Worm (Caenorhabditis elegans) whole organism, mixed stage, embryonic: ENCODE data around the gene srx-64.

ENCODE experiments used
- M03D4.4 ChIP-seq: sonication (generic microtip); optimal IDR thresholded peaks from 2 replicates; lab custom pipeline; 2017; ENCODE audit warnings: mild to moderate bottlenecking, missing genetic modification characterization, missing compliant biosample characterization
- bed-3 ChIP-seq: fragments of 200-800 bp; sonication (Bioruptor generic); optimal IDR thresholded peaks from 3 replicates; lab custom pipeline; 2018; ENCODE audit warnings: mild to moderate bottlenecking, missing genetic modification characterization, moderate library complexity, missing compliant biosample characterization
- blmp-1 ChIP-seq: fragments of 150-350 bp; optimal IDR thresholded peaks from 2 replicates; lab custom pipeline; 2014; ENCODE audit warnings: missing biosample characterization, missing genetic modification characterization
- ceh-39 ChIP-seq: fragments of 150-350 bp; optimal IDR thresholded peaks from 2 replicates; lab custom pipeline; 2014; ENCODE audit warnings: missing biosample characterization, missing genetic modification characterization
- ceh-43 ChIP-seq: fragments of 200-800 bp; sonication (Bioruptor generic); optimal IDR thresholded peaks from 2 replicates; lab custom pipeline; 2018; ENCODE audit warnings: mild to moderate bottlenecking, missing genetic modification characterization, moderate library complexity, missing compliant biosample characterization
- ces-1 ChIP-seq: fragments of 150-350 bp; optimal IDR thresholded peaks from 2 replicates; lab custom pipeline; 2014; ENCODE audit warnings: missing biosample characterization, missing genetic modification reagents, missing genetic modification characterization
- cnd-1 ChIP-seq: fragments of 200-800 bp; sonication (Bioruptor generic); optimal IDR thresholded peaks from 2 replicates; lab custom pipeline; 2018; ENCODE audit warnings: mild to moderate bottlenecking, missing genetic modification characterization, missing compliant biosample characterization
- drap-1 ChIP-seq: fragments of 200-800 bp; sonication (Bioruptor generic); optimal IDR thresholded peaks from 3 replicates; lab custom pipeline; 2018; ENCODE audit warnings: mild to moderate bottlenecking, missing genetic modification characterization, missing compliant biosample characterization
- elt-3 ChIP-seq: fragments of 150-350 bp; optimal IDR thresholded peaks from 2 replicates; lab custom pipeline; 2014; ENCODE audit warnings: missing biosample characterization, missing genetic modification characterization
- ham-2 ChIP-seq: fragments of 200-800 bp; sonication (Bioruptor generic); optimal IDR thresholded peaks from 2 replicates; lab custom pipeline; 2018; ENCODE audit warnings: mild to moderate bottlenecking, missing genetic modification characterization, missing compliant biosample characterization
- hlh-1 ChIP-seq: fragments of 150-350 bp; optimal IDR thresholded peaks from 2 replicates; lab custom pipeline; 2014; ENCODE audit warnings: missing biosample characterization, missing genetic modification reagents, missing genetic modification characterization
- lin-13 ChIP-seq: fragments of 150-350 bp; optimal IDR thresholded peaks from 2 replicates; lab custom pipeline; 2014; ENCODE audit warnings: missing biosample characterization, missing genetic modification characterization
- lin-32 ChIP-seq: fragments of 200-800 bp; sonication (Bioruptor generic); optimal IDR thresholded peaks from 2 replicates; lab custom pipeline; 2018; ENCODE audit warnings: mild to moderate bottlenecking, missing genetic modification characterization, missing compliant biosample characterization
- lsy-2 ChIP-seq: fragments of 150-350 bp; optimal IDR thresholded peaks from 2 replicates; lab custom pipeline; 2014; ENCODE audit warnings: missing biosample characterization, missing genetic modification characterization
- mab-5 ChIP-seq: fragments of 150-350 bp; optimal IDR thresholded peaks from 2 replicates; lab custom pipeline; 2014; ENCODE audit warnings: missing biosample characterization, missing genetic modification characterization
- mep-1 ChIP-seq: fragments of 150-350 bp; optimal IDR thresholded peaks from 2 replicates; lab custom pipeline; 2017; ENCODE audit warnings: missing biosample characterization, missing genetic modification reagents, missing genetic modification characterization, inconsistent platforms
- mls-2 ChIP-seq: sonication (generic microtip); optimal IDR thresholded peaks from 2 replicates; lab custom pipeline; 2016; ENCODE audit warnings: mild to moderate bottlenecking, missing genetic modification characterization, moderate library complexity, missing compliant biosample characterization
- nhr-12 ChIP-seq: fragments of 150-350 bp; optimal IDR thresholded peaks from 2 replicates; lab custom pipeline; 2014; ENCODE audit warnings: missing biosample characterization, missing genetic modification characterization
- nhr-2 ChIP-seq: fragments of 150-350 bp; optimal IDR thresholded peaks from 2 replicates; lab custom pipeline; 2014; ENCODE audit warnings: missing biosample characterization, missing genetic modification characterization
- nhr-237 ChIP-seq: fragments of 150-350 bp; optimal IDR thresholded peaks from 2 replicates; lab custom pipeline; 2014; ENCODE audit warnings: missing biosample characterization, missing genetic modification characterization
- nhr-28 ChIP-seq: fragments of 150-350 bp; optimal IDR thresholded peaks from 2 replicates; lab custom pipeline; 2014; ENCODE audit warnings: missing biosample characterization, missing genetic modification characterization
- nhr-76 ChIP-seq: sonication (generic microtip); optimal IDR thresholded peaks from 2 replicates; lab custom pipeline; 2017; ENCODE audit warnings: missing biosample characterization, missing genetic modification characterization
- pha-4 ChIP-seq: fragments of 150-350 bp; optimal IDR thresholded peaks from 2 replicates; lab custom pipeline; 2018; ENCODE audit warnings: missing biosample characterization, missing genetic modification reagents, missing genetic modification characterization
- sem-2 ChIP-seq: fragments of 200-800 bp; sonication (Bioruptor generic); optimal IDR thresholded peaks from 2 replicates; lab custom pipeline; 2018; ENCODE audit warnings: mild to moderate bottlenecking, missing genetic modification characterization, missing compliant biosample characterization
- snpc-4 ChIP-seq: fragments of 150-350 bp; optimal IDR thresholded peaks from 2 replicates; lab custom pipeline; 2014; ENCODE audit warnings: missing biosample characterization, missing genetic modification characterization
- sptf-1 ChIP-seq: sonication (generic microtip); optimal IDR thresholded peaks from 2 replicates; lab custom pipeline; 2017; ENCODE audit warnings: mild to moderate bottlenecking, missing genetic modification characterization, moderate library complexity, missing compliant biosample characterization
- tbx-8 ChIP-seq: fragments of 200-800 bp; sonication (Bioruptor generic); optimal IDR thresholded peaks from 2 replicates; lab custom pipeline; 2018; ENCODE audit warnings: mild to moderate bottlenecking, missing genetic modification characterization, moderate library complexity, missing compliant biosample characterization
- unc-120 ChIP-seq: sonication (generic microtip); optimal IDR thresholded peaks from 2 replicates; lab custom pipeline; 2017; ENCODE audit warnings: missing genetic modification characterization, missing compliant biosample characterization; ENCODE audit not compliant: poor library complexity, severe bottlenecking
- unc-39 ChIP-seq: fragments of 150-350 bp; optimal IDR thresholded peaks from 2 replicates; lab custom pipeline; 2014; ENCODE audit warnings: missing biosample characterization, missing genetic modification characterization
- unc-62 ChIP-seq: fragments of 150-350 bp; optimal IDR thresholded peaks from 2 replicates; lab custom pipeline; 2014; ENCODE audit warnings: missing biosample characterization, missing genetic modification reagents, missing genetic modification characterization
- zip-8 ChIP-seq: fragments of 150-350 bp; optimal IDR thresholded peaks from 2 replicates; lab custom pipeline; 2014; ENCODE audit warnings: missing biosample characterization, missing genetic modification characterization

The srx-64 gene

DNA sequence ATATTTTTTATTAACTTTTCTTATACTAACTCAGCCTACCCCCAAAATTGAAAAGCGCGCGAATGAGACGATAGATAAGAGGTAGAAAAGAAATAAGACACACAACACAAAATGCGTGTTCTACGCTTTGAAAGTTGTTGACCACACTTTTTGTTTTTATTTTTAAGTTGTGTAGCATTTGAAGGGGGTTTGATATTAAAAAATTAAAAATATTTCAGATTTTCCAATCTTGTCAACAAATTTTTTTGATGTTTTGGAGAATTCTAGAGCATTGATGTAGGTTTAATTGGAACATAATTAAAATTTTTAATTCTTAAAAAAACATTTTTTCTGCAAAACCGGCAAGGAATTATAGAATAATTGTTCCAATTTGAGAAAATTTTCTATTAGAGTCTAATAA is 32.0 kb downstream of the srx-64 start, which contains the start of gene cyp-34A6:
Gene cyp-34A6, minus strand, starts transcription at position 101 of the 400 bp plus-strand sequence.
- TF ChIP-seq snpc-4 (tag; lab: Kevin White, UChicago) (no peak), M03D4.4 (tag; lab: Kevin White, UChicago) (no peak), nhr-237 (no peak), ceh-43 (no peak), nhr-76 (tag; lab: Kevin White, UChicago) (no peak), unc-39 (tag; lab: Kevin White, UChicago) (no peak), pha-4 (no peak), nhr-2 (tag; lab: Kevin White, UChicago) (no peak), unc-62 (no peak), drap-1 (GFP tag; lab: Kevin White, UChicago) (no peak), mls-2 (no peak), lsy-2 (tag; lab: Kevin White, UChicago) (no peak), sptf-1 (no peak), ceh-39 (tag; lab: Kevin White, UChicago) (no peak), lin-13 (tag; lab: Kevin White, UChicago) (no peak), bed-3 (GFP tag; lab: Kevin White, UChicago) (no peak), zip-8 (tag; lab: Kevin White, UChicago) (no peak), cnd-1 (tag; lab: Kevin White, UChicago) (no peak), nhr-28 (tag; lab: Kevin White, UChicago) (no peak), hlh-1 (tag; lab: Kevin White, UChicago) (no peak)

DNA sequence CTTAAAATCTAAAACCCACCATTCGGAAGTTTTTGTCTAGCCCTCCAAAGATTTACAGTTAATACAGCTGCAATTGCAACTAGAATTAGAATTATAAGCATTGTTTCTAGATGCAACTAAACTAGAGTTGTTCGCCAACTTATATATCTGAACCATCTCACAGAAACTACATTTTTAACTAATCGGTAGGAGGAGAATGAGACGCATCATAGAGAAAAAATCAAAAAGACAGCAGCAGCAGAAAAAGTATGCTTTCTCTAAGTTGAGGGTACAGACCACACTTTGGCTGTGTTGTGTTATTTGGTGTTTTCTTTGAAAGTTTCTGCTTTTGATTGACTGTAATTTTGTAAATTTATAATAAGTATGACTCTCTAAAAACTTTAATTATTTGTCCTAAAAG is 34.5 kb downstream of the srx-64 start, which contains the start of gene cyp-34A7:
Gene cyp-34A7, minus strand, starts transcription at position 101 of the 400 bp plus-strand sequence.
- TF ChIP-seq blmp-1 (tag; lab: Kevin White, UChicago) (no peak), ham-2 (GFP tag; lab: Kevin White, UChicago) (no peak), nhr-237 (no peak), snpc-4 (tag; lab: Kevin White, UChicago) (no peak)
- TF ChIP-seq, all 35 proteins: peak for 0

- TF ChIP-seq sem-2 (GFP tag; lab: Kevin White, UChicago) (no peak), drap-1 (GFP tag; lab: Kevin White, UChicago) (no peak), unc-62 (no peak), elt-3 (tag; lab: Kevin White, UChicago) (no peak), nhr-2 (tag; lab: Kevin White, UChicago) (no peak), unc-120 (no peak), nhr-237 (no peak), mls-2 (no peak), nhr-12 (no peak), cnd-1 (tag; lab: Kevin White, UChicago) (no peak), sptf-1 (no peak), lsy-2 (tag; lab: Kevin White, UChicago) (no peak), ces-1 (GFP tag; lab: Kevin White, UChicago) (no peak), pha-4 (no peak)
These were observed 38.6 kb downstream of the srx-64 start, which contains the start of gene cyp-34A8 for ce11 chrV:3967762-3968161. TSS of gene cyp-34A8 (minus strand) at chrV:3967823.

ce11 chrV:3968929-3969328 is 39.7 kb downstream of the srx-64 start:
- TF ChIP-seq blmp-1 (tag; lab: Kevin White, UChicago) (no peak), nhr-2 (tag; lab: Kevin White, UChicago) (no peak), sem-2 (GFP tag; lab: Kevin White, UChicago) (no peak), tbx-8 (GFP tag; lab: Kevin White, UChicago) (no peak), ham-2 (GFP tag; lab: Kevin White, UChicago) (no peak), zip-8 (tag; lab: Kevin White, UChicago) (no peak)

DNA sequence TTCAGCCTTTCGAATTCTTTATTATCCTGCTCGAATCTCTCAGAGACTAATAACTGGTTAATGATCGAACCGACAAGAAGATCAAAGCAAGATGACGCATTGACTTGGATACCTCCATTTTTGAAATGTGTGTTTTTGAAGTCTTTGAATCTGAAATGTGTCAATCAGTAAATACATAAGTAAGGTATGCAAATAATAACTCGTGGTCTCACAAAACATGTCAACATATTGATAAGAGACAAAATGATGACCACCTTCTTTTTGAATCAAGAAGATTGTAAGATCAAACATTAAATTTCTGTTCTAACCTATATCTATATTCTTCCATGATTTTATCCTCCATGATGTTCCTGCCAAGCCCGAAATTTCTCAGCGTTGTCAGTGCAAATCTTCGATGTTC is 40.5 kb downstream of the srx-64 start:
- TF ChIP-seq sem-2 (GFP tag; lab: Kevin White, UChicago) (no peak), nhr-12 (no peak), nhr-76 (tag; lab: Kevin White, UChicago) (no peak), unc-39 (tag; lab: Kevin White, UChicago) (no peak), snpc-4 (tag; lab: Kevin White, UChicago) (no peak), mep-1 (no peak), bed-3 (GFP tag; lab: Kevin White, UChicago) (no peak), mab-5 (tag; lab: Kevin White, UChicago) (no peak), drap-1 (GFP tag; lab: Kevin White, UChicago) (no peak), nhr-28 (tag; lab: Kevin White, UChicago) (no peak), lin-32 (GFP tag; lab: Kevin White, UChicago) (no peak), ham-2 (GFP tag; lab: Kevin White, UChicago) (no peak), hlh-1 (tag; lab: Kevin White, UChicago) (no peak), nhr-2 (tag; lab: Kevin White, UChicago) (no peak), pha-4 (no peak), ceh-43 (no peak)
